Fruit fly (Drosophila melanogaster): Measurements from ENCODE around the gene CG1529.

Gene CG1529

dm6 chrX:21044831-21045447, 13.2 kb upstream of the CG1529 start, which contains the start of gene Cbs (continued):
- TF ChIP-seq Sox100B (GFP tag; optimal IDR thresholded peaks at IDR 0.05) (peak; percentile 75), CG4617 (GFP tag; optimal IDR thresholded peaks at IDR 0.05; ENCODE audit: borderline replicate concordance) (no peak), CG10654 (GFP tag; optimal IDR thresholded peaks at IDR 0.05) (peak; percentile 54), yki (optimal IDR thresholded peaks at IDR 0.05) (no peak), Atf6 (GFP tag; IDR thresholded peaks at IDR 0.05) (peak; percentile 67), al (GFP tag; IDR thresholded peaks at IDR 0.05) (peak; percentile 70), dimm (GFP tag; IDR thresholded peaks at IDR 0.05) (peak; percentile 52; the same call in 1 of the 2 replicates), Drgx (GFP tag; IDR thresholded peaks at IDR 0.05) (peak; percentile 56), CG8924 (tag; optimal IDR thresholded peaks at IDR 0.05) (peak; percentile 67), Jarid2 (GFP tag; optimal IDR thresholded peaks at IDR 0.05) (no peak), lab (GFP tag; optimal IDR thresholded peaks at IDR 0.05) (peak; percentile 76), CG18262 (tag; optimal IDR thresholded peaks at IDR 0.05) (peak; percentile 73), Fer2 (tag; optimal IDR thresholded peaks at IDR 0.05) (peak; percentile 40), CG9215 (GFP tag; IDR thresholded peaks at IDR 0.05) (peak; percentile 60), D (optimal IDR thresholded peaks at IDR 0.05) (no peak), D (GFP tag; optimal IDR thresholded peaks at IDR 0.05) (no peak), CG10147 (GFP tag; optimal IDR thresholded peaks at IDR 0.05) (peak; percentile 52), Hmr (GFP tag; optimal IDR thresholded peaks at IDR 0.05) (peak; percentile 66), CG17568 (GFP tag; optimal IDR thresholded peaks at IDR 0.05) (no peak), CG11504 (tag; optimal IDR thresholded peaks at IDR 0.05) (peak; percentile 72), ems (GFP tag; optimal IDR thresholded peaks at IDR 0.05) (peak; percentile 27), Rx (GFP tag; IDR thresholded peaks at IDR 0.05) (peak; percentile 50; the same call in 1 of the 2 replicates), sug (tag; optimal IDR thresholded peaks at IDR 0.05) (peak; percentile 42), lilli (GFP tag; optimal IDR thresholded peaks at IDR 0.05) (peak; percentile 51), cwo (GFP tag; optimal IDR thresholded peaks at IDR 0.05) (peak; percentile 65), CG1603 (tag; optimal IDR thresholded peaks at IDR 0.05) (peak; percentile 15), pnt (GFP tag; optimal IDR thresholded peaks at IDR 0.05) (no peak), schlank (tag; optimal IDR thresholded peaks at IDR 0.05) (no peak), HLHmδ (GFP tag; optimal IDR thresholded peaks at IDR 0.05) (no peak), Asciz (GFP tag; optimal IDR thresholded peaks at IDR 0.05) (peak; percentile 35), kah (GFP tag; optimal IDR thresholded peaks at IDR 0.05) (no peak), Meics (GFP tag; optimal IDR thresholded peaks at IDR 0.05) (peak; percentile 81), CG12769 (tag; optimal IDR thresholded peaks at IDR 0.05) (peak; percentile 54), caup (GFP tag; optimal IDR thresholded peaks at IDR 0.05; ENCODE audit: severe bottlenecking) (peak; percentile 15), vvl (GFP tag; IDR thresholded peaks at IDR 0.05) (peak; percentile 79), CG6813 (GFP tag; optimal IDR thresholded peaks at IDR 0.05) (peak; percentile 62), NK7.1 (GFP tag; optimal IDR thresholded peaks at IDR 0.05) (no peak), tap (tag; optimal IDR thresholded peaks at IDR 0.05) (peak; percentile 14), ash1 (GFP tag; optimal IDR thresholded peaks at IDR 0.05) (no peak), z (GFP tag; IDR thresholded peaks at IDR 0.05) (no peak), CG5953 (GFP tag; IDR thresholded peaks at IDR 0.05) (peak; percentile 48; the same call in 1 of the 2 replicates), Ada2b (GFP tag; IDR thresholded peaks at IDR 0.05) (peak; percentile 57)

Data from whole organism, embryonic.